Worm (Caenorhabditis elegans) whole organism, L4 larva: Measurements from ENCODE around the gene C34E10.12.

Source experiments
- F26F4.8 ChIP-seq: fragments of 200-800 bp; sonication (Bioruptor generic); conservative IDR thresholded peaks from 2 replicates; pipeline ENCODE4 v1.3.6; 2022; ENCODE audit warnings: missing genetic modification characterization, missing compliant biosample characterization
- F37D6.2 ChIP-seq: sonication (generic microtip); optimal IDR thresholded peaks from 2 replicates; lab custom pipeline; 2016; ENCODE audit warnings: mild to moderate bottlenecking, missing genetic modification characterization, missing compliant biosample characterization
- F44E2.7 ChIP-seq: fragments of 200-800 bp; sonication (Bioruptor generic); IDR thresholded peaks from 2 replicates; pipeline ENCODE4 v2.1.2; 2022; ENCODE audit warnings: missing genetic modification characterization, missing compliant biosample characterization
- R02D3.7 ChIP-seq: fragments of 150-350 bp; sonication (generic microtip); optimal IDR thresholded peaks from 3 replicates; lab custom pipeline; 2014; ENCODE audit warnings: missing biosample characterization, missing genetic modification characterization
- T26A8.4 ChIP-seq: fragments of 200-800 bp; sonication (Bioruptor generic); IDR thresholded peaks from 2 replicates; pipeline ENCODE4 v1.3.6; 2022; ENCODE audit warnings: missing genetic modification characterization, missing compliant biosample characterization
- Y105C5A.15 ChIP-seq: fragments of 200-800 bp; sonication (Bioruptor generic); IDR thresholded peaks from 2 replicates; pipeline ENCODE4 v1.3.6; 2022; ENCODE audit warnings: missing genetic modification characterization, missing compliant biosample characterization
- Y48G9A.11 ChIP-seq: fragments of 200-800 bp; sonication (Bioruptor generic); IDR thresholded peaks from 2 replicates; pipeline ENCODE4 v1.3.6; 2022; ENCODE audit warnings: missing genetic modification reagents, missing genetic modification characterization, missing compliant biosample characterization
- ZK337.2 ChIP-seq: fragments of 200-800 bp; sonication (Bioruptor generic); IDR thresholded peaks from 2 replicates; pipeline ENCODE4 v1.3.6; 2022; ENCODE audit warnings: missing genetic modification reagents, missing genetic modification characterization, missing compliant biosample characterization
- aha-1 ChIP-seq: fragments of 150-350 bp; peaks from one replicate; lab custom pipeline; 2014; ENCODE audit warnings: missing biosample characterization, missing genetic modification characterization
- aly-2 ChIP-seq: sonication (generic microtip); optimal IDR thresholded peaks from 2 replicates; lab custom pipeline; 2018; ENCODE audit warnings: missing biosample characterization, missing genetic modification characterization
- arid-1 ChIP-seq: fragments of 200-800 bp; sonication (Bioruptor generic); conservative IDR thresholded peaks from 2 replicates; pipeline ENCODE4 v1.3.6; 2022; ENCODE audit warnings: missing genetic modification reagents, missing genetic modification characterization, missing compliant biosample characterization
- ceh-62 ChIP-seq: sonication (generic microtip); optimal IDR thresholded peaks from 2 replicates; lab custom pipeline; 2017; ENCODE audit warnings: missing biosample characterization, missing genetic modification characterization
- cey-2 ChIP-seq: sonication (generic microtip); optimal IDR thresholded peaks from 3 replicates; lab custom pipeline; 2017; ENCODE audit warnings: missing genetic modification characterization, mild to moderate bottlenecking, missing compliant biosample characterization, antibody characterized with exemption, borderline replicate concordance; ENCODE audit not compliant: insufficient read depth
- daf-8 ChIP-seq: fragments of 200-800 bp; sonication (Bioruptor generic); IDR thresholded peaks from 2 replicates; pipeline ENCODE4 v1.3.6; 2022; ENCODE audit warnings: missing genetic modification characterization, missing compliant biosample characterization
- dmd-8 ChIP-seq: fragments of 200-800 bp; sonication (Bioruptor generic); IDR thresholded peaks from 2 replicates; pipeline ENCODE4 v1.3.6; 2022; ENCODE audit warnings: missing genetic modification characterization, missing compliant biosample characterization
- dpl-1 ChIP-seq: fragments of 150-350 bp; optimal IDR thresholded peaks from 2 replicates; lab custom pipeline; 2014; ENCODE audit warnings: missing biosample characterization, missing genetic modification reagents, missing genetic modification characterization
- egl-43 ChIP-seq: fragments of 200-800 bp; sonication (Bioruptor generic); IDR thresholded peaks from 2 replicates; pipeline ENCODE4 v1.3.6; 2022; ENCODE audit warnings: missing genetic modification reagents, missing genetic modification characterization, missing compliant biosample characterization
- fkh-10 ChIP-seq: fragments of 150-350 bp; optimal IDR thresholded peaks from 2 replicates; lab custom pipeline; 2014; ENCODE audit warnings: missing biosample characterization, missing genetic modification reagents, missing genetic modification characterization
- gei-8 ChIP-seq: fragments of 200-800 bp; sonication (Bioruptor generic); optimal IDR thresholded peaks from 2 replicates; lab custom pipeline; 2018; ENCODE audit warnings: mild to moderate bottlenecking, missing genetic modification characterization, missing compliant biosample characterization
- hif-1 ChIP-seq, 2 experiments: sonication (generic microtip); optimal IDR thresholded peaks; 2 replicates each; lab custom pipeline; 2016 to 2017; ENCODE audit warnings: missing compliant biosample characterization in 2 of 2, missing genetic modification characterization in 2 of 2, missing genetic modification reagents in 2 of 2, missing genotype in 2 of 2, mild to moderate bottlenecking in 1 of 2
- hlh-30 ChIP-seq: sonication (generic microtip); optimal IDR thresholded peaks from 2 replicates; lab custom pipeline; 2017; ENCODE audit warnings: antibody characterized with exemption, mild to moderate bottlenecking, missing genetic modification characterization, missing compliant biosample characterization; ENCODE audit not compliant: insufficient read depth
- jun-1 ChIP-seq: fragments of 150-350 bp; optimal IDR thresholded peaks from 2 replicates; lab custom pipeline; 2014; ENCODE audit warnings: missing biosample characterization, missing genetic modification reagents, missing genetic modification characterization
- lim-7 ChIP-seq: fragments of 200-800 bp; sonication (Bioruptor generic); IDR thresholded peaks from 2 replicates; pipeline ENCODE4 v1.3.6; 2022; ENCODE audit warnings: missing genetic modification characterization, missing compliant biosample characterization
- lin-1 ChIP-seq: fragments of 200-800 bp; sonication (Bioruptor generic); IDR thresholded peaks from 2 replicates; pipeline ENCODE4 v1.3.6; 2022; ENCODE audit warnings: missing genetic modification reagents, missing genetic modification characterization, missing compliant biosample characterization
- lin-13 ChIP-seq: fragments of 150-350 bp; optimal IDR thresholded peaks from 2 replicates; lab custom pipeline; 2014; ENCODE audit warnings: missing biosample characterization, missing genetic modification reagents, missing genetic modification characterization
- lin-15B ChIP-seq: fragments of 150-350 bp; sonication (generic microtip); optimal IDR thresholded peaks from 3 replicates; lab custom pipeline; 2014; ENCODE audit warnings: missing biosample characterization, missing genetic modification characterization
- lin-29 ChIP-seq: fragments of 200-800 bp; sonication (Bioruptor generic); IDR thresholded peaks from 2 replicates; pipeline ENCODE4 v1.3.6; 2022; ENCODE audit warnings: missing genetic modification reagents, missing genetic modification characterization, missing compliant biosample characterization
- lin-38 ChIP-seq: fragments of 200-800 bp; sonication (Bioruptor generic); IDR thresholded peaks from 2 replicates; pipeline ENCODE4 v1.3.6; 2022; ENCODE audit warnings: missing genetic modification reagents, missing genetic modification characterization, missing compliant biosample characterization
- lsy-2 ChIP-seq, 2 experiments: fragments of 150-350 bp in 1 of 2; sonication (generic microtip) in 1 of 2; optimal IDR thresholded peaks; 2 replicates each; lab custom pipeline; 2014 to 2017; ENCODE audit warnings: missing biosample characterization in 2 of 2, missing genetic modification characterization in 2 of 2
- madf-5 ChIP-seq, 2 experiments: fragments of 200-800 bp; sonication (Bioruptor generic); IDR thresholded peaks; 2 replicates each; pipeline ENCODE4 v1.3.6; 2022; ENCODE audit warnings: missing compliant biosample characterization in 2 of 2, missing genetic modification characterization in 2 of 2
- madf-9 ChIP-seq: fragments of 200-800 bp; sonication (Bioruptor generic); conservative IDR thresholded peaks from 2 replicates; pipeline ENCODE4 v1.3.6; 2022; ENCODE audit warnings: missing genetic modification reagents, missing genetic modification characterization, missing compliant biosample characterization
- mdt-29 ChIP-seq: fragments of 200-800 bp; sonication (Bioruptor generic); IDR thresholded peaks from 2 replicates; pipeline ENCODE4 v1.3.6; 2022; ENCODE audit warnings: missing genetic modification reagents, missing genetic modification characterization, missing compliant biosample characterization
- mep-1 ChIP-seq: fragments of 150-350 bp; sonication (generic microtip); optimal IDR thresholded peaks from 3 replicates; lab custom pipeline; 2014; ENCODE audit warnings: missing biosample characterization, missing genetic modification characterization
- mxl-2 ChIP-seq: fragments of 200-800 bp; sonication (Bioruptor generic); conservative IDR thresholded peaks from 2 replicates; pipeline ENCODE4 v1.3.6; 2022; ENCODE audit warnings: missing genetic modification reagents, missing genetic modification characterization, missing compliant biosample characterization
- nhr-11 ChIP-seq: fragments of 150-350 bp; optimal IDR thresholded peaks from 2 replicates; lab custom pipeline; 2014; ENCODE audit warnings: missing biosample characterization, missing genetic modification characterization
- nhr-41 ChIP-seq: fragments of 200-800 bp; sonication (Bioruptor generic); IDR thresholded peaks from 2 replicates; pipeline ENCODE4 v1.3.6; 2022; ENCODE audit warnings: missing genetic modification reagents, missing genetic modification characterization, missing compliant biosample characterization
- nhr-42 ChIP-seq: fragments of 200-800 bp; sonication (Bioruptor generic); IDR thresholded peaks from 2 replicates; pipeline ENCODE4 v1.3.6; 2022; ENCODE audit warnings: missing genetic modification characterization, missing compliant biosample characterization
- nhr-48 ChIP-seq: sonication (generic microtip); optimal IDR thresholded peaks from 2 replicates; lab custom pipeline; 2016; ENCODE audit warnings: mild to moderate bottlenecking, missing genetic modification characterization, missing compliant biosample characterization
- pha-4 ChIP-seq, 2 experiments: fragments of 150-350 bp in 1 of 2; fragments of 200-800 bp in 1 of 2; sonication (Bioruptor generic) in 1 of 2; IDR thresholded peaks in 1 of 2; optimal IDR thresholded peaks in 1 of 2; 2 replicates each; pipeline versions ENCODE4 v1.3.6 to Lab custom; 2014 to 2022; ENCODE audit warnings: missing genetic modification characterization in 2 of 2, missing genetic modification reagents in 2 of 2, missing biosample characterization in 1 of 2, missing compliant biosample characterization in 1 of 2
- php-3 ChIP-seq: fragments of 200-800 bp; sonication (Bioruptor generic); IDR thresholded peaks from 2 replicates; pipeline ENCODE4 v1.3.6; 2022; ENCODE audit warnings: missing genetic modification reagents, missing genetic modification characterization, missing compliant biosample characterization
- pqm-1 ChIP-seq: sonication (generic microtip); optimal IDR thresholded peaks from 2 replicates; lab custom pipeline; 2017; ENCODE audit warnings: missing biosample characterization, missing genetic modification characterization
- saeg-2 ChIP-seq: fragments of 200-800 bp; sonication (Bioruptor generic); IDR thresholded peaks from 2 replicates; pipeline ENCODE4 v1.3.6; 2022; ENCODE audit warnings: missing genetic modification reagents, missing genetic modification characterization, missing compliant biosample characterization
- snpc-1.2 ChIP-seq: fragments of 200-800 bp; sonication (Bioruptor generic); IDR thresholded peaks from 2 replicates; pipeline ENCODE4 v1.3.6; 2022; ENCODE audit warnings: missing genetic modification reagents, missing genetic modification characterization, missing compliant biosample characterization
- snpc-4 ChIP-seq: fragments of 150-350 bp; optimal IDR thresholded peaks from 2 replicates; lab custom pipeline; 2014; ENCODE audit warnings: missing biosample characterization, missing genetic modification characterization
- tra-1 ChIP-seq: fragments of 200-800 bp; sonication (Bioruptor generic); IDR thresholded peaks from 2 replicates; pipeline ENCODE4 v1.3.6; 2022; ENCODE audit warnings: missing genetic modification reagents, missing genetic modification characterization, missing compliant biosample characterization
- unc-39 ChIP-seq: sonication (generic microtip); optimal IDR thresholded peaks from 2 replicates; lab custom pipeline; 2017; ENCODE audit warnings: missing biosample characterization, missing genetic modification characterization
- unc-62 ChIP-seq, 3 experiments: fragments of 150-350 bp in 1 of 3; sonication (generic microtip); optimal IDR thresholded peaks in 2 of 3; peaks in 1 of 3; 1 replicate in 1 of 3; 2 replicates in 2 of 3; lab custom pipeline; 2014 to 2017; ENCODE audit warnings: missing biosample characterization in 3 of 3, missing genetic modification characterization in 3 of 3, missing genetic modification reagents in 3 of 3, missing genotype in 1 of 3
- zag-1 ChIP-seq: fragments of 150-350 bp; optimal IDR thresholded peaks from 2 replicates; lab custom pipeline; 2014; ENCODE audit warnings: missing biosample characterization, missing genetic modification characterization
- zip-11 ChIP-seq: fragments of 200-800 bp; sonication (Bioruptor generic); IDR thresholded peaks from 2 replicates; pipeline ENCODE4 v1.3.6; 2022; ENCODE audit warnings: missing genetic modification characterization, missing compliant biosample characterization
- ztf-11 ChIP-seq: fragments of 150-350 bp; optimal IDR thresholded peaks from 2 replicates; lab custom pipeline; 2014; ENCODE audit warnings: missing biosample characterization, missing genetic modification characterization
- ztf-7 ChIP-seq: fragments of 150-350 bp; optimal IDR thresholded peaks from 2 replicates; lab custom pipeline; 2014; ENCODE audit warnings: missing biosample characterization, missing genetic modification characterization

C34E10.12 gene

ce11 chrIII:5201267-5201666 lies 26.4 kb downstream of the C34E10.12 start (continued):
- TF ChIP-seq tra-1 (GFP tag; lab: Robert Waterston, UW), result peak; percentile 88
- TF ChIP-seq nhr-48 (tag; lab: Kevin White, UChicago), result peak; percentile 67
- TF ChIP-seq madf-9 (GFP tag; lab: Robert Waterston, UW), result no peak
- TF ChIP-seq hlh-30 (tag; lab: Kevin White, UChicago), result peak; percentile 62
- no peak for TF ChIP-seq F26F4.8 (GFP tag; lab: Robert Waterston, UW)
- TF ChIP-seq ztf-7, result peak; percentile 41
- TF ChIP-seq lim-7 (GFP tag; lab: Robert Waterston, UW), result no peak
- TF ChIP-seq mxl-2 (GFP tag; lab: Robert Waterston, UW), result no peak
- no peak for TF ChIP-seq snpc-4 (tag; lab: Kevin White, UChicago)
- no peak for TF ChIP-seq ztf-11 (tag; lab: Kevin White, UChicago)
- peak; percentile 22 for TF ChIP-seq dpl-1
- TF ChIP-seq zip-11 (GFP tag; lab: Robert Waterston, UW), result no peak
- no peak for TF ChIP-seq zag-1
- TF ChIP-seq T26A8.4 (GFP tag; lab: Robert Waterston, UW), result 0 out of 2 replicates have a peak, but pooled peaks have one; percentile 23
- TF ChIP-seq lin-29 (GFP tag; lab: Robert Waterston, UW), result no peak
- no peak for TF ChIP-seq jun-1
- TF ChIP-seq madf-5 (GFP tag; IDR thresholded peaks at IDR 0.05; lab: Robert Waterston, UW), result no peak
- TF ChIP-seq lin-38 (GFP tag; lab: Robert Waterston, UW), result no peak
- TF ChIP-seq pha-4 (GFP tag; IDR thresholded peaks at IDR 0.05; lab: Robert Waterston, UW), result no peak; the same call in 1 of the 2 replicates
- no peak for TF ChIP-seq pha-4 (tag; optimal IDR thresholded peaks at IDR 0.05; lab: Kevin White, UChicago)
- no peak for TF ChIP-seq arid-1 (GFP tag; lab: Robert Waterston, UW)
- TF ChIP-seq cey-2, result peak; percentile 12
- TF ChIP-seq ZK337.2 (GFP tag; lab: Robert Waterston, UW), result no peak
- no peak for TF ChIP-seq egl-43 (GFP tag; lab: Robert Waterston, UW)
- peak; percentile 86 for TF ChIP-seq aha-1 (tag; lab: Kevin White, UChicago)
- TF ChIP-seq lin-1 (GFP tag; lab: Robert Waterston, UW), result peak; percentile 59
- no peak for TF ChIP-seq saeg-2 (GFP tag; lab: Robert Waterston, UW)
- TF ChIP-seq mdt-29, result no peak
- no peak for TF ChIP-seq R02D3.7 (tag; lab: Kevin White, UChicago)
- no peak for TF ChIP-seq unc-39 (tag; lab: Kevin White, UChicago)
- no peak for TF ChIP-seq daf-8 (GFP tag; lab: Robert Waterston, UW)
- no peak for TF ChIP-seq aly-2
- no peak for TF ChIP-seq Y105C5A.15 (GFP tag; lab: Robert Waterston, UW)
- TF ChIP-seq pqm-1 (tag; lab: Kevin White, UChicago), result peak; percentile 82
- no peak for TF ChIP-seq lin-13 (GFP tag; lab: Kevin White, UChicago)
- no peak for TF ChIP-seq lin-15B
- TF ChIP-seq dmd-8, result no peak
- no peak for TF ChIP-seq ceh-62 (tag; lab: Kevin White, UChicago)
- TF ChIP-seq F44E2.7 (GFP tag; lab: Robert Waterston, UW), result no peak
- peak; percentile 15 to 98 for TF ChIP-seq unc-62 (GFP tag; optimal IDR thresholded peaks at IDR 0.05 in 1 of 2; lab: Kevin White, UChicago)
- no peak for TF ChIP-seq unc-62 (tag; optimal IDR thresholded peaks at IDR 0.05; lab: Kevin White, UChicago)
- TF ChIP-seq snpc-1.2 (GFP tag; lab: Robert Waterston, UW), result no peak
- TF ChIP-seq lsy-2 (tag; optimal IDR thresholded peaks at IDR 0.05; lab: Kevin White, UChicago), result peak in 1 of 2 experiments; percentile 58
- TF ChIP-seq Y48G9A.11 (GFP tag; lab: Robert Waterston, UW), result no peak
- TF ChIP-seq hif-1 (tag; optimal IDR thresholded peaks at IDR 0.05; lab: Kevin White, UChicago), result peak in 1 of 2 experiments; percentile 47
- peak; percentile 73 for TF ChIP-seq mep-1
- TF ChIP-seq gei-8, result no peak
- peak; percentile 57; the same call in 1 of the 2 replicates for TF ChIP-seq nhr-41
- TF ChIP-seq F37D6.2, result no peak
- TF ChIP-seq fkh-10 (GFP tag; lab: Kevin White, UChicago), result no peak
- TF ChIP-seq nhr-42 (GFP tag; lab: Robert Waterston, UW), result no peak
- TF ChIP-seq php-3, result peak; percentile 59; the same call in 1 of the 2 replicates
- TF ChIP-seq nhr-11 (tag; lab: Kevin White, UChicago), result no peak
